Worm (Caenorhabditis elegans): Measurements from ENCODE around the gene R07B7.9.

- TF ChIP-seq hnd-1 (tag; optimal IDR thresholded peaks at IDR 0.05) (no peak), pes-1 (GFP tag; IDR thresholded peaks at IDR 0.05) (no peak), scrt-1 (GFP tag; IDR thresholded peaks at IDR 0.05) (no peak), hmbx-1 (tag; optimal IDR thresholded peaks at IDR 0.05) (no peak), ceh-36 (tag; optimal IDR thresholded peaks at IDR 0.05) (no peak), F13C5.2 (tag; optimal IDR thresholded peaks at IDR 0.05) (no peak)
Observed at ce11 chrV:12082932-12083331, 2.8 kb upstream of the R07B7.9 start, which contains the start of gene R07B7.10.
